Worm (Caenorhabditis elegans) whole organism, L4/young adult: Measurements from ENCODE around the gene C36A4.11.

ENCODE experiments used
- W03F9.2 ChIP-seq: fragments of 150-350 bp; optimal IDR thresholded peaks from 2 replicates; lab custom pipeline; 2014; ENCODE audit warnings: missing biosample characterization, missing genetic modification characterization
- dao-5 ChIP-seq: sonication (generic microtip); optimal IDR thresholded peaks from 2 replicates; lab custom pipeline; 2016; ENCODE audit warnings: missing genotype, missing genetic modification characterization, moderate library complexity, missing compliant biosample characterization
- him-1 ChIP-seq: sonication (generic microtip); optimal IDR thresholded peaks from 2 replicates; lab custom pipeline; 2016; ENCODE audit warnings: missing genotype, missing genetic modification reagents, missing genetic modification characterization, missing compliant biosample characterization

Gene C36A4.11

ce11 chrIII:3862918-3863385 is 22.6 kb downstream of the C36A4.11 start, which contains the start of gene brc-1:
Gene brc-1, minus strand, starts transcription at chrIII:3862968.
- TF ChIP-seq dao-5 (tag; lab: Kevin White, UChicago) (no peak), him-1 (peak; percentile 83), W03F9.2 (tag; lab: Kevin White, UChicago) (peak; percentile 64)

- TF ChIP-seq dao-5 (tag; lab: Kevin White, UChicago): no peak
- no peak for TF ChIP-seq him-1
- TF ChIP-seq W03F9.2 (tag; lab: Kevin White, UChicago): no peak
These were observed 23.6 kb downstream of the C36A4.11 start, which contains the start of gene acs-19 for ce11 chrIII:3863814-3864507. Gene acs-19, plus strand, starts transcription at chrIII:3864489.

ce11 chrIII:3867378-3867904 is 27.1 kb downstream of the C36A4.11 start, which contains the start of gene rpl-3:
Gene rpl-3, plus strand, starts transcription at chrIII:3867854.
- peak; percentile 99 for TF ChIP-seq W03F9.2 (tag; lab: Kevin White, UChicago)
- peak; percentile 100 for TF ChIP-seq him-1
- TF ChIP-seq dao-5 (tag; lab: Kevin White, UChicago): peak; percentile 95

- TF ChIP-seq W03F9.2 (tag; lab: Kevin White, UChicago): no peak
- TF ChIP-seq dao-5 (tag; lab: Kevin White, UChicago): no peak
- no peak for TF ChIP-seq him-1
These were observed 27.9 kb downstream of the C36A4.11 start for ce11 chrIII:3867937-3868929.

ce11 chrIII:3869292-3869781 is 29.0 kb downstream of the C36A4.11 start:
- TF ChIP-seq dao-5 (tag; lab: Kevin White, UChicago) (peak; percentile 49), him-1 (no peak), W03F9.2 (tag; lab: Kevin White, UChicago) (peak; percentile 66)

- TF ChIP-seq W03F9.2 (tag; lab: Kevin White, UChicago) (no peak), him-1 (no peak), dao-5 (tag; lab: Kevin White, UChicago) (no peak)
These were observed 31.5 kb downstream of the C36A4.11 start for ce11 chrIII:3871763-3872486.

ce11 chrIII:3872978-3873377 is 32.6 kb downstream of the C36A4.11 start:
- TF ChIP-seq him-1 (no peak), dao-5 (tag; lab: Kevin White, UChicago) (no peak), W03F9.2 (tag; lab: Kevin White, UChicago) (no peak)

ce11 chrIII:3873424-3873823 is 33.0 kb downstream of the C36A4.11 start:
- TF ChIP-seq dao-5 (tag; lab: Kevin White, UChicago) (no peak), him-1 (no peak), W03F9.2 (tag; lab: Kevin White, UChicago) (no peak)

ce11 chrIII:3874492-3874891 is 34.1 kb downstream of the C36A4.11 start:
- TF ChIP-seq dao-5 (tag; lab: Kevin White, UChicago) (no peak), him-1 (no peak), W03F9.2 (tag; lab: Kevin White, UChicago) (no peak)

- TF ChIP-seq dao-5 (tag; lab: Kevin White, UChicago) (no peak), W03F9.2 (tag; lab: Kevin White, UChicago) (no peak)
These were observed 34.5 kb downstream of the C36A4.11 start for ce11 chrIII:3874895-3875294.

ce11 chrIII:3875608-3876007 is 35.2 kb downstream of the C36A4.11 start:
- TF ChIP-seq him-1 (no peak), dao-5 (tag; lab: Kevin White, UChicago) (no peak), W03F9.2 (tag; lab: Kevin White, UChicago) (no peak)

ce11 chrIII:3876197-3876897 is 36.0 kb downstream of the C36A4.11 start:
- no peak for TF ChIP-seq dao-5 (tag; lab: Kevin White, UChicago)
- no peak for TF ChIP-seq him-1
- TF ChIP-seq W03F9.2 (tag; lab: Kevin White, UChicago): no peak
